Worm (Caenorhabditis elegans) whole organism, young adult: ENCODE data around the gene aps-1.

Experiments used
- B0035.1 ChIP-seq: sonication (generic microtip); optimal IDR thresholded peaks from 2 replicates; lab custom pipeline; 2016; ENCODE audit warnings: missing genetic modification characterization, mild to moderate bottlenecking, missing compliant biosample characterization, missing genotype, missing genetic modification reagents
- B0336.3 ChIP-seq: fragments of 200-800 bp; sonication (Bioruptor generic); IDR thresholded peaks from 2 replicates; pipeline ENCODE4 v1.3.6; 2022; ENCODE audit warnings: missing genetic modification characterization, missing compliant biosample characterization
- C06A6.2 ChIP-seq: fragments of 200-800 bp; sonication (Bioruptor generic); conservative IDR thresholded peaks from 2 replicates; pipeline ENCODE4 v1.3.6; 2022; ENCODE audit warnings: missing genetic modification characterization, missing compliant biosample characterization
- C17E4.6 ChIP-seq: fragments of 200-800 bp; sonication (Bioruptor generic); IDR thresholded peaks from 2 replicates; pipeline ENCODE4 v1.3.6; 2022; ENCODE audit warnings: missing genetic modification reagents, missing genetic modification characterization, missing compliant biosample characterization
- F10E7.11 ChIP-seq: sonication (generic microtip); optimal IDR thresholded peaks from 2 replicates; lab custom pipeline; 2017; ENCODE audit warnings: mild to moderate bottlenecking, missing genetic modification characterization, moderate library complexity, missing compliant biosample characterization
- F22D6.2 ChIP-seq: sonication (generic microtip); optimal IDR thresholded peaks from 2 replicates; lab custom pipeline; 2016; ENCODE audit warnings: mild to moderate bottlenecking, missing genetic modification characterization, missing compliant biosample characterization
- F23B12.7 ChIP-seq: sonication (generic microtip); optimal IDR thresholded peaks from 2 replicates; lab custom pipeline; 2017; ENCODE audit warnings: missing genetic modification characterization, mild to moderate bottlenecking, missing compliant biosample characterization, antibody characterized with exemption, moderate library complexity; ENCODE audit not compliant: insufficient read depth
- F52B5.7 ChIP-seq: sonication (generic microtip); optimal IDR thresholded peaks from 2 replicates; lab custom pipeline; 2016; ENCODE audit warnings: mild to moderate bottlenecking, missing genetic modification characterization, missing compliant biosample characterization
- F57A8.1 ChIP-seq: fragments of 200-800 bp; sonication (Bioruptor generic); optimal IDR thresholded peaks from 2 replicates; lab custom pipeline; 2018; ENCODE audit warnings: mild to moderate bottlenecking, missing genetic modification characterization, moderate library complexity, missing compliant biosample characterization
- T07F8.4 ChIP-seq: sonication (generic microtip); optimal IDR thresholded peaks from 2 replicates; lab custom pipeline; 2016; ENCODE audit warnings: mild to moderate bottlenecking, missing genetic modification characterization, moderate library complexity, missing compliant biosample characterization
- Y53G8AR.9 ChIP-seq: fragments of 200-800 bp; sonication (Bioruptor generic); conservative IDR thresholded peaks from 2 replicates; pipeline ENCODE4 v1.3.6; 2022; ENCODE audit warnings: missing genetic modification reagents, missing genetic modification characterization, missing compliant biosample characterization
- aptf-2 ChIP-seq: fragments of 200-800 bp; sonication (Bioruptor generic); conservative IDR thresholded peaks from 2 replicates; pipeline ENCODE4 v1.3.6; 2022; ENCODE audit warnings: missing genetic modification reagents, missing genetic modification characterization, missing compliant biosample characterization
- aptf-3 ChIP-seq: fragments of 200-800 bp; sonication (Bioruptor generic); IDR thresholded peaks from 2 replicates; pipeline ENCODE4 v1.3.6; 2022; ENCODE audit warnings: missing genetic modification characterization, missing compliant biosample characterization
- athp-1 ChIP-seq: sonication (generic microtip); optimal IDR thresholded peaks from 2 replicates; lab custom pipeline; 2017; ENCODE audit warnings: mild to moderate bottlenecking, missing genetic modification characterization, missing compliant biosample characterization
- attf-6 ChIP-seq: fragments of 200-800 bp; sonication (Bioruptor generic); IDR thresholded peaks from 2 replicates; pipeline ENCODE4 v1.3.6; 2022; ENCODE audit warnings: missing genetic modification reagents, missing genetic modification characterization, missing compliant biosample characterization
- bed-1 ChIP-seq: fragments of 200-800 bp; sonication (Bioruptor generic); IDR thresholded peaks from 2 replicates; pipeline ENCODE4 v1.3.6; 2022; ENCODE audit warnings: missing genetic modification reagents, missing genetic modification characterization, missing compliant biosample characterization
- cebp-2 ChIP-seq: fragments of 200-800 bp; sonication (Bioruptor generic); IDR thresholded peaks from 2 replicates; pipeline ENCODE4 v1.3.6; 2022; ENCODE audit warnings: missing genetic modification characterization, missing compliant biosample characterization
- ceh-27 ChIP-seq: fragments of 200-800 bp; sonication (Bioruptor generic); optimal IDR thresholded peaks from 2 replicates; lab custom pipeline; 2018; ENCODE audit warnings: mild to moderate bottlenecking, missing genetic modification characterization, moderate library complexity, missing compliant biosample characterization
- ceh-91 ChIP-seq: fragments of 200-800 bp; sonication (Bioruptor generic); IDR thresholded peaks from 2 replicates; pipeline ENCODE4 v1.3.6; 2022; ENCODE audit warnings: missing genetic modification reagents, missing genetic modification characterization, missing compliant biosample characterization
- chd-7 ChIP-seq: sonication (generic microtip); optimal IDR thresholded peaks from 2 replicates; lab custom pipeline; 2016; ENCODE audit warnings: mild to moderate bottlenecking, missing genetic modification characterization, moderate library complexity, missing compliant biosample characterization
- die-1 ChIP-seq: sonication (generic microtip); optimal IDR thresholded peaks from 2 replicates; lab custom pipeline; 2016; ENCODE audit warnings: missing genotype, mild to moderate bottlenecking, missing genetic modification characterization, missing compliant biosample characterization
- dpff-1 ChIP-seq: sonication (generic microtip); optimal IDR thresholded peaks from 2 replicates; lab custom pipeline; 2017; ENCODE audit warnings: mild to moderate bottlenecking, missing genetic modification characterization, missing compliant biosample characterization
- egl-18 ChIP-seq: fragments of 200-800 bp; sonication (Bioruptor generic); IDR thresholded peaks from 2 replicates; pipeline ENCODE4 v1.3.6; 2022; ENCODE audit warnings: missing genetic modification reagents, missing genetic modification characterization, missing compliant biosample characterization
- egl-44 ChIP-seq: fragments of 200-800 bp; sonication (Bioruptor generic); IDR thresholded peaks from 2 replicates; pipeline ENCODE4 v1.3.6; 2022; ENCODE audit warnings: missing genetic modification reagents, missing genetic modification characterization, missing compliant biosample characterization
- ets-4 ChIP-seq: fragments of 200-800 bp; sonication (Bioruptor generic); optimal IDR thresholded peaks from 2 replicates; lab custom pipeline; 2018; ENCODE audit warnings: mild to moderate bottlenecking, missing genetic modification characterization, missing compliant biosample characterization
- fkh-3 ChIP-seq: sonication (generic microtip); optimal IDR thresholded peaks from 2 replicates; lab custom pipeline; 2016; ENCODE audit warnings: mild to moderate bottlenecking, missing genetic modification characterization, missing compliant biosample characterization
- hlh-26 ChIP-seq: fragments of 200-800 bp; sonication (Bioruptor generic); conservative IDR thresholded peaks from 2 replicates; pipeline ENCODE4 v1.3.6; 2022; ENCODE audit warnings: missing genetic modification reagents, missing genetic modification characterization, missing compliant biosample characterization
- hmg-1.2 ChIP-seq: fragments of 200-800 bp; sonication (Bioruptor generic); IDR thresholded peaks from 2 replicates; pipeline ENCODE4 v1.3.6; 2022; ENCODE audit warnings: missing genetic modification reagents, missing genetic modification characterization, missing compliant biosample characterization
- lag-1 ChIP-seq: fragments of 200-800 bp; sonication (Bioruptor generic); IDR thresholded peaks from 2 replicates; pipeline ENCODE4 v1.3.6; 2022; ENCODE audit warnings: missing genetic modification reagents, missing genetic modification characterization, missing compliant biosample characterization
- let-607 ChIP-seq, 2 experiments: fragments of 200-800 bp in 1 of 2; sonication (Bioruptor generic) in 1 of 2; sonication (generic microtip) in 1 of 2; optimal IDR thresholded peaks; 2 replicates each; lab custom pipeline; 2016 to 2018; ENCODE audit warnings: mild to moderate bottlenecking in 2 of 2, missing compliant biosample characterization in 2 of 2, missing genetic modification characterization in 2 of 2, moderate library complexity in 2 of 2, missing genotype in 1 of 2
- lin-26 ChIP-seq: fragments of 200-800 bp; sonication (Bioruptor generic); IDR thresholded peaks from 2 replicates; pipeline ENCODE4 v1.3.6; 2022; ENCODE audit warnings: missing genetic modification reagents, missing genetic modification characterization, missing compliant biosample characterization
- lin-35 ChIP-seq, 3 experiments: fragments of 150-350 bp in 2 of 3; sonication (generic microtip) in 1 of 3; optimal IDR thresholded peaks; 2 replicates each; lab custom pipeline; 2014 to 2018; ENCODE audit warnings: missing biosample characterization in 3 of 3, missing genetic modification characterization in 3 of 3, missing genetic modification reagents in 3 of 3
- lin-54 ChIP-seq: fragments of 200-800 bp; sonication (Bioruptor generic); optimal IDR thresholded peaks from 2 replicates; lab custom pipeline; 2018; ENCODE audit warnings: mild to moderate bottlenecking, missing genetic modification characterization, missing compliant biosample characterization
- lir-1 ChIP-seq: fragments of 200-800 bp; sonication (Bioruptor generic); conservative IDR thresholded peaks from 2 replicates; pipeline ENCODE4 v1.3.6; 2022; ENCODE audit warnings: missing genetic modification reagents, missing genetic modification characterization, missing compliant biosample characterization
- madf-3 ChIP-seq: fragments of 200-800 bp; sonication (Bioruptor generic); IDR thresholded peaks from 2 replicates; pipeline ENCODE4 v1.3.6; 2022; ENCODE audit warnings: missing genetic modification reagents, missing genetic modification characterization, missing compliant biosample characterization
- madf-6 ChIP-seq: fragments of 200-800 bp; sonication (Bioruptor generic); IDR thresholded peaks from 2 replicates; pipeline ENCODE4 v1.3.6; 2022; ENCODE audit warnings: missing genetic modification reagents, missing genetic modification characterization, missing compliant biosample characterization
- mes-4 ChIP-seq: sonication (generic microtip); optimal IDR thresholded peaks from 2 replicates; lab custom pipeline; 2016; ENCODE audit warnings: missing genotype, missing genetic modification characterization, missing compliant biosample characterization
- nfyb-1 ChIP-seq: fragments of 200-800 bp; sonication (Bioruptor generic); IDR thresholded peaks from 2 replicates; pipeline ENCODE4 v1.3.6; 2022; ENCODE audit warnings: missing genetic modification reagents, missing genetic modification characterization, missing compliant biosample characterization
- nhr-120 ChIP-seq: fragments of 200-800 bp; sonication (Bioruptor generic); IDR thresholded peaks from 2 replicates; pipeline ENCODE4 v1.3.6; 2022; ENCODE audit warnings: missing genetic modification characterization, missing compliant biosample characterization
- nhr-80 ChIP-seq: sonication (generic microtip); optimal IDR thresholded peaks from 2 replicates; lab custom pipeline; 2016; ENCODE audit warnings: missing genetic modification characterization, missing compliant biosample characterization
- nhr-90 ChIP-seq: sonication (generic microtip); optimal IDR thresholded peaks from 2 replicates; lab custom pipeline; 2016; ENCODE audit warnings: missing genotype, mild to moderate bottlenecking, missing genetic modification characterization, missing compliant biosample characterization
- snpc-1.1 ChIP-seq: sonication (generic microtip); optimal IDR thresholded peaks from 2 replicates; lab custom pipeline; 2017; ENCODE audit warnings: missing genetic modification characterization, mild to moderate bottlenecking, missing compliant biosample characterization, antibody characterized with exemption, moderate library complexity, missing genotype, missing genetic modification reagents; ENCODE audit not compliant: insufficient read depth
- snpc-1.3 ChIP-seq: sonication (generic microtip); optimal IDR thresholded peaks from 2 replicates; lab custom pipeline; 2017; ENCODE audit warnings: missing genetic modification characterization, mild to moderate bottlenecking, missing compliant biosample characterization, antibody characterized with exemption, moderate library complexity, missing genotype, missing genetic modification reagents; ENCODE audit not compliant: insufficient read depth
- sptf-2 ChIP-seq: fragments of 200-800 bp; sonication (Bioruptor generic); optimal IDR thresholded peaks from 2 replicates; lab custom pipeline; 2018; ENCODE audit warnings: mild to moderate bottlenecking, missing genetic modification characterization, missing compliant biosample characterization
- tbp1 ChIP-seq: fragments of 200-800 bp; sonication (Bioruptor generic); optimal IDR thresholded peaks from 2 replicates; lab custom pipeline; 2018; ENCODE audit warnings: mild to moderate bottlenecking, missing genetic modification characterization, missing compliant biosample characterization
- unc-62 ChIP-seq: fragments of 150-350 bp; optimal IDR thresholded peaks from 2 replicates; lab custom pipeline; 2014; ENCODE audit warnings: missing biosample characterization, missing genetic modification reagents, missing genetic modification characterization

Gene aps-1

ce11 chrV:5996114-5996513 is 21.7 kb upstream of the aps-1 start, which contains the start of gene cpg-4 (continued):
- no peak for TF ChIP-seq Y53G8AR.9 (GFP tag; lab: Robert Waterston, UW)
- TF ChIP-seq aptf-3 (GFP tag; lab: Robert Waterston, UW) = no peak
- peak; percentile 56 for TF ChIP-seq F23B12.7
- no peak for TF ChIP-seq mes-4 (tag; lab: Kevin White, UChicago)
- no peak for TF ChIP-seq F52B5.7 (tag; lab: Kevin White, UChicago)
- TF ChIP-seq B0035.1 (tag; lab: Kevin White, UChicago) = no peak
- peak; percentile 33; the same call in 1 of the 2 replicates for TF ChIP-seq hmg-1.2
- TF ChIP-seq cebp-2 = no peak
- TF ChIP-seq ceh-91 (GFP tag; lab: Robert Waterston, UW) = peak; percentile 85
- no peak for TF ChIP-seq ets-4

DNA sequence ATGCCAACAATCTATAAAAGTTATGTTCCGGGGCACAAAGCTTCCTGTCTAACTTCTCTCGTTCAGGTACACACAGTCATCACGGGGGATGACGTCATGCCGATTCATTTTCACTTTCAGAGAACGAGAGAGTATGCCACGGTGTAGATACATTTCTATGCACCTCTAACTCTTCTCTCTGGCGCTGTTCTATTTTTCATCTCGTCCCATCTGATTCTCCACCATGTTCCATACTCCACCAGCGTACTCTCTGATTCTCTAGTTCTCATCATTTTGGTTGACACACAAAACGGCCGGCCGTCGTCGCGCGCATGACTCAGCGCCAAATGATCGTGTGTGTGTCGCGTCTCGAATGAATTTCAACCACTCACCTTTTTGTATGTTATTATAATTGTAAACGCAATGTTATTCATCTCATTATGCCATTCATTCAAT is 17.4 kb upstream of the aps-1 start:
- TF ChIP-seq bed-1 (GFP tag; lab: Robert Waterston, UW) (no peak), athp-1 (tag; lab: Kevin White, UChicago) (peak; percentile 69), lin-35 (GFP tag; optimal IDR thresholded peaks at IDR 0.05; lab: Kevin White, UChicago) (peak in 1 of 3 experiments; percentile 59), hmg-1.2 (peak; percentile 95), egl-44 (peak; percentile 73; the same call in 1 of the 2 replicates), lin-26 (peak; percentile 67; the same call in 1 of the 2 replicates), ceh-27 (peak; percentile 80), lir-1 (GFP tag; lab: Robert Waterston, UW) (peak; percentile 81), ets-4 (peak; percentile 91), lin-54 (peak; percentile 76), nfyb-1 (peak; percentile 91), snpc-1.3 (tag; lab: Kevin White, UChicago) (no peak), F22D6.2 (peak; percentile 72), die-1 (peak; percentile 62), let-607 (tag; optimal IDR thresholded peaks at IDR 0.05; lab: Kevin White, UChicago) (peak; percentile 84 to 92), B0336.3 (peak; percentile 93), egl-18 (0 out of 2 replicates have a peak, but pooled peaks have one; percentile 21), aptf-2 (GFP tag; lab: Robert Waterston, UW) (no peak), attf-6 (GFP tag; lab: Robert Waterston, UW) (no peak), C06A6.2 (GFP tag; lab: Robert Waterston, UW) (peak; percentile 78), hlh-26 (no peak), F57A8.1 (GFP tag; lab: Kevin White, UChicago) (no peak), sptf-2 (GFP tag; lab: Kevin White, UChicago) (no peak), ceh-91 (GFP tag; lab: Robert Waterston, UW) (no peak), nhr-120 (GFP tag; lab: Robert Waterston, UW) (no peak), aptf-3 (GFP tag; lab: Robert Waterston, UW) (no peak), madf-3 (GFP tag; lab: Robert Waterston, UW) (peak; percentile 83; the same call in 1 of the 2 replicates), nhr-80 (tag; lab: Kevin White, UChicago) (peak; percentile 97), fkh-3 (tag; lab: Kevin White, UChicago) (no peak), nhr-90 (tag; lab: Kevin White, UChicago) (peak; percentile 75), T07F8.4 (tag; lab: Kevin White, UChicago) (no peak), snpc-1.1 (tag; lab: Kevin White, UChicago) (no peak), F10E7.11 (tag; lab: Kevin White, UChicago) (no peak), lag-1 (GFP tag; lab: Robert Waterston, UW) (no peak), dpff-1 (no peak), tbp1 (peak; percentile 64), chd-7 (tag; lab: Kevin White, UChicago) (peak; percentile 96), madf-6 (GFP tag; lab: Robert Waterston, UW) (peak; percentile 43; the same call in 1 of the 2 replicates), B0035.1 (tag; lab: Kevin White, UChicago) (peak; percentile 13), unc-62 (GFP tag; lab: Kevin White, UChicago) (peak; percentile 25), C17E4.6 (GFP tag; lab: Robert Waterston, UW) (no peak)
